Fruit fly (Drosophila melanogaster) whole organism, embryonic: ENCODE results near the gene Dpm2.

Experiments used
- Antp ChIP-seq: fragments of 200-800 bp; sonication (Bioruptor generic); optimal IDR thresholded peaks from 3 replicates; lab custom pipeline; 2016; ENCODE audit warnings: missing biosample characterization, missing genetic modification characterization
- B-H2 ChIP-seq: fragments of 200-800 bp; sonication (Bioruptor generic); optimal IDR thresholded peaks from 2 replicates; lab custom pipeline; 2018; ENCODE audit warnings: missing biosample characterization, mild to moderate bottlenecking, missing genetic modification characterization
- Blimp-1 ChIP-seq: fragments of 200-800 bp; sonication (Bioruptor generic); optimal IDR thresholded peaks from 3 replicates; lab custom pipeline; 2018; ENCODE audit warnings: missing biosample characterization, missing genetic modification characterization, mild to moderate bottlenecking, moderate library complexity, missing genetic modification reagents
- CG10267 ChIP-seq: fragments of 200-800 bp; sonication (Bioruptor generic); optimal IDR thresholded peaks from 2 replicates; lab custom pipeline; 2018; ENCODE audit warnings: missing biosample characterization, mild to moderate bottlenecking, missing genetic modification characterization, moderate library complexity
- CG11504 ChIP-seq: fragments of 200-800 bp; sonication (Bioruptor generic); optimal IDR thresholded peaks from 3 replicates; lab custom pipeline; 2019; ENCODE audit warnings: missing biosample characterization, mild to moderate bottlenecking, missing genetic modification characterization, moderate library complexity
- CG1233 ChIP-seq: fragments of 200-800 bp; sonication (Bioruptor generic); optimal IDR thresholded peaks from 4 replicates; lab custom pipeline; 2018; ENCODE audit warnings: missing biosample characterization, mild to moderate bottlenecking, missing genetic modification characterization
- CG13287 ChIP-seq: fragments of 200-800 bp; sonication (Bioruptor generic); IDR thresholded peaks from 2 replicates; pipeline ENCODE4 v1.3.6; 2022; ENCODE audit warnings: missing biosample characterization, missing genetic modification characterization; ENCODE audit not compliant: partially characterized antibody
- CG13296 ChIP-seq: fragments of 200-800 bp; sonication (Bioruptor generic); optimal IDR thresholded peaks from 3 replicates; lab custom pipeline; 2018; ENCODE audit warnings: missing biosample characterization, mild to moderate bottlenecking, missing genetic modification characterization
- CG13424 ChIP-seq: fragments of 200-800 bp; sonication (Bioruptor generic); optimal IDR thresholded peaks from 2 replicates; lab custom pipeline; 2019; ENCODE audit warnings: missing biosample characterization, mild to moderate bottlenecking, missing genetic modification characterization, moderate library complexity
- CG1529 ChIP-seq: fragments of 200-800 bp; sonication (Bioruptor generic); optimal IDR thresholded peaks from 3 replicates; lab custom pipeline; 2018; ENCODE audit warnings: missing biosample characterization, missing genetic modification characterization
- CG15479 ChIP-seq: fragments of 200-800 bp; sonication (Bioruptor generic); optimal IDR thresholded peaks from 3 replicates; lab custom pipeline; 2019; ENCODE audit warnings: missing biosample characterization, mild to moderate bottlenecking, missing genetic modification characterization, moderate library complexity
- CG15514 ChIP-seq: fragments of 200-800 bp; sonication (Bioruptor generic); optimal IDR thresholded peaks from 3 replicates; lab custom pipeline; 2017; ENCODE audit warnings: missing biosample characterization, missing genetic modification characterization, mild to moderate bottlenecking, moderate library complexity, missing genetic modification reagents
- CG17802 ChIP-seq: fragments of 200-800 bp; sonication (Bioruptor generic); optimal IDR thresholded peaks from 2 replicates; lab custom pipeline; 2018; ENCODE audit warnings: missing biosample characterization, mild to moderate bottlenecking, missing genetic modification characterization, moderate library complexity
- CG18619 ChIP-seq: fragments of 200-800 bp; sonication (Bioruptor generic); optimal IDR thresholded peaks from 3 replicates; lab custom pipeline; 2017; ENCODE audit warnings: missing biosample characterization, mild to moderate bottlenecking, missing genetic modification characterization
- CG31224 ChIP-seq: fragments of 200-800 bp; sonication (Bioruptor generic); IDR thresholded peaks from 2 replicates; pipeline ENCODE4 v1.3.6; 2022; ENCODE audit warnings: missing biosample characterization, missing genetic modification characterization
- CG4617 ChIP-seq: fragments of 200-800 bp; sonication (Bioruptor generic); optimal IDR thresholded peaks from 3 replicates; lab custom pipeline; 2016; ENCODE audit warnings: missing biosample characterization, missing genetic modification characterization, borderline replicate concordance
- CG4854 ChIP-seq: fragments of 200-800 bp; sonication (Bioruptor generic); optimal IDR thresholded peaks from 2 replicates; lab custom pipeline; 2016; ENCODE audit warnings: missing biosample characterization, missing genetic modification characterization, inconsistent platforms
- CG5953 ChIP-seq: fragments of 200-800 bp; sonication (Bioruptor generic); IDR thresholded peaks from 2 replicates; pipeline ENCODE4 v1.3.6; 2022; ENCODE audit warnings: missing biosample characterization, missing genetic modification characterization
- CG8281 ChIP-seq: fragments of 200-800 bp; sonication (Bioruptor generic); optimal IDR thresholded peaks from 2 replicates; lab custom pipeline; 2018; ENCODE audit warnings: missing biosample characterization, mild to moderate bottlenecking, missing genetic modification characterization, moderate library complexity
- CG8478 ChIP-seq: fragments of >200 bp; optimal IDR thresholded peaks from 2 replicates; lab custom pipeline; 2018
- CG9727 ChIP-seq: fragments of 200-800 bp; sonication (Bioruptor generic); optimal IDR thresholded peaks from 3 replicates; lab custom pipeline; 2017; ENCODE audit warnings: missing biosample characterization, mild to moderate bottlenecking, missing genetic modification characterization
- CTCF ChIP-seq: fragments of 200-800 bp; sonication (Bioruptor generic); optimal IDR thresholded peaks from 2 replicates; lab custom pipeline; 2017; ENCODE audit warnings: missing biosample characterization, mild to moderate bottlenecking, missing genetic modification characterization, moderate library complexity
- Deaf1 ChIP-seq: fragments of 200-800 bp; optimal IDR thresholded peaks from 3 replicates; lab custom pipeline; 2019; ENCODE audit warnings: missing biosample characterization, mild to moderate bottlenecking, missing genetic modification characterization, moderate library complexity
- HLH54F ChIP-seq: fragments of 200-800 bp; sonication (Bioruptor generic); optimal IDR thresholded peaks from 3 replicates; lab custom pipeline; 2016; ENCODE audit warnings: missing biosample characterization, missing genetic modification characterization
- HmgD ChIP-seq: fragments of 200-800 bp; sonication (Bioruptor generic); optimal IDR thresholded peaks from 3 replicates; lab custom pipeline; 2016; ENCODE audit warnings: missing biosample characterization, missing genetic modification characterization
- MTF-1 ChIP-seq: fragments of 200-800 bp; sonication (Bioruptor generic); optimal IDR thresholded peaks from 2 replicates; lab custom pipeline; 2018; ENCODE audit warnings: missing biosample characterization, mild to moderate bottlenecking, missing genetic modification characterization, borderline replicate concordance
- Nf-YB ChIP-seq: fragments of 200-800 bp; sonication (Bioruptor generic); optimal IDR thresholded peaks from 3 replicates; lab custom pipeline; 2019; ENCODE audit warnings: missing biosample characterization, mild to moderate bottlenecking, missing genetic modification characterization, moderate library complexity
- Nf-YC ChIP-seq: fragments of 200-800 bp; optimal IDR thresholded peaks from 3 replicates; lab custom pipeline; 2019; ENCODE audit warnings: missing biosample characterization, mild to moderate bottlenecking, missing genetic modification characterization, moderate library complexity
- Six4 ChIP-seq: fragments of 200-800 bp; sonication (Bioruptor generic); optimal IDR thresholded peaks from 2 replicates; lab custom pipeline; 2016; ENCODE audit warnings: missing biosample characterization, missing genetic modification characterization
- Sry-δ ChIP-seq: fragments of 200-800 bp; sonication (Bioruptor generic); optimal IDR thresholded peaks from 2 replicates; lab custom pipeline; 2016; ENCODE audit warnings: missing biosample characterization, missing genetic modification characterization
- caup ChIP-seq: fragments of 200-800 bp; sonication (Bioruptor generic); optimal IDR thresholded peaks from 3 replicates; lab custom pipeline; 2017; ENCODE audit warnings: missing biosample characterization, mild to moderate bottlenecking, missing genetic modification characterization, moderate library complexity; ENCODE audit not compliant: severe bottlenecking
- chm ChIP-seq: fragments of 200-800 bp; sonication (Bioruptor generic); IDR thresholded peaks from 2 replicates; pipeline ENCODE4 v1.3.6; 2022; ENCODE audit warnings: missing biosample characterization, missing genetic modification characterization
- emc ChIP-seq: fragments of 200-800 bp; sonication (Bioruptor generic); optimal IDR thresholded peaks from 2 replicates; lab custom pipeline; 2016; ENCODE audit warnings: missing biosample characterization, missing genetic modification characterization
- eve ChIP-seq, 2 experiments: fragments of >200 bp; optimal IDR thresholded peaks; 2 replicates each; lab custom pipeline; 2017; ENCODE audit warnings: missing biosample characterization in 2 of 2, missing genetic modification characterization in 2 of 2
- exex ChIP-seq: fragments of 200-800 bp; sonication (Bioruptor generic); optimal IDR thresholded peaks from 4 replicates; lab custom pipeline; 2018; ENCODE audit warnings: missing biosample characterization, mild to moderate bottlenecking, missing genetic modification characterization, moderate library complexity
- ind ChIP-seq: fragments of 200-800 bp; sonication (Bioruptor generic); optimal IDR thresholded peaks from 3 replicates; lab custom pipeline; 2016; ENCODE audit warnings: missing biosample characterization, missing genetic modification characterization
- nerfin-2 ChIP-seq: fragments of 200-800 bp; sonication (Bioruptor generic); IDR thresholded peaks from 2 replicates; pipeline ENCODE4 v1.3.6; 2022; ENCODE audit warnings: missing biosample characterization, missing genetic modification characterization; ENCODE audit not compliant: partially characterized antibody
- nom ChIP-seq: fragments of 200-800 bp; sonication (Bioruptor generic); optimal IDR thresholded peaks from 2 replicates; lab custom pipeline; 2017; ENCODE audit warnings: missing biosample characterization, missing genetic modification characterization, mild to moderate bottlenecking, moderate library complexity, missing genetic modification reagents
- pzg ChIP-seq: fragments of 200-800 bp; sonication (Bioruptor generic); optimal IDR thresholded peaks from 3 replicates; lab custom pipeline; 2018; ENCODE audit warnings: missing biosample characterization, mild to moderate bottlenecking, missing genetic modification characterization, moderate library complexity
- row ChIP-seq: fragments of 200-800 bp; sonication (Bioruptor generic); IDR thresholded peaks from 3 replicates; pipeline ENCODE4 v1.3.6; 2022; ENCODE audit warnings: missing biosample characterization, missing genetic modification characterization
- sc ChIP-seq, 3 experiments: fragments of >200 bp in 2 of 3; fragments of 200-800 bp in 1 of 3; sonication (Bioruptor generic) in 1 of 3; optimal IDR thresholded peaks; 2 replicates in 2 of 3; 3 replicates in 1 of 3; lab custom pipeline; 2017; ENCODE audit warnings: mild to moderate bottlenecking in 1 of 3, missing biosample characterization in 1 of 3, missing genetic modification characterization in 1 of 3, missing genetic modification reagents in 1 of 3
- schlank ChIP-seq: fragments of 200-800 bp; sonication (Bioruptor generic); optimal IDR thresholded peaks from 2 replicates; lab custom pipeline; 2018; ENCODE audit warnings: missing biosample characterization, mild to moderate bottlenecking, missing genetic modification characterization
- sens ChIP-seq: fragments of 200-800 bp; sonication (Bioruptor generic); peaks from one replicate; lab custom pipeline; 2016; ENCODE audit warnings: missing biosample characterization, missing genetic modification characterization
- seq ChIP-seq: fragments of 200-800 bp; sonication (Bioruptor generic); IDR thresholded peaks from 2 replicates; pipeline ENCODE4 v1.3.6; 2022; ENCODE audit warnings: missing biosample characterization, missing genetic modification characterization
- stc ChIP-seq: fragments of 200-800 bp; sonication (Bioruptor generic); IDR thresholded peaks from 2 replicates; pipeline ENCODE4 v1.3.6; 2022; ENCODE audit warnings: missing biosample characterization, missing genetic modification characterization
- toy ChIP-seq: fragments of 200-800 bp; sonication (Bioruptor generic); IDR thresholded peaks from 2 replicates; pipeline ENCODE4 v1.3.6; 2022; ENCODE audit warnings: missing biosample characterization, missing genetic modification characterization
- trh ChIP-seq: fragments of 200-800 bp; sonication (Bioruptor generic); optimal IDR thresholded peaks from 2 replicates; lab custom pipeline; 2016; ENCODE audit warnings: missing biosample characterization, missing genetic modification characterization
- vfl ChIP-seq: fragments of 200-800 bp; sonication (Bioruptor generic); optimal IDR thresholded peaks from 2 replicates; lab custom pipeline; 2016; ENCODE audit warnings: missing biosample characterization, missing genetic modification characterization

Gene Dpm2

DNA sequence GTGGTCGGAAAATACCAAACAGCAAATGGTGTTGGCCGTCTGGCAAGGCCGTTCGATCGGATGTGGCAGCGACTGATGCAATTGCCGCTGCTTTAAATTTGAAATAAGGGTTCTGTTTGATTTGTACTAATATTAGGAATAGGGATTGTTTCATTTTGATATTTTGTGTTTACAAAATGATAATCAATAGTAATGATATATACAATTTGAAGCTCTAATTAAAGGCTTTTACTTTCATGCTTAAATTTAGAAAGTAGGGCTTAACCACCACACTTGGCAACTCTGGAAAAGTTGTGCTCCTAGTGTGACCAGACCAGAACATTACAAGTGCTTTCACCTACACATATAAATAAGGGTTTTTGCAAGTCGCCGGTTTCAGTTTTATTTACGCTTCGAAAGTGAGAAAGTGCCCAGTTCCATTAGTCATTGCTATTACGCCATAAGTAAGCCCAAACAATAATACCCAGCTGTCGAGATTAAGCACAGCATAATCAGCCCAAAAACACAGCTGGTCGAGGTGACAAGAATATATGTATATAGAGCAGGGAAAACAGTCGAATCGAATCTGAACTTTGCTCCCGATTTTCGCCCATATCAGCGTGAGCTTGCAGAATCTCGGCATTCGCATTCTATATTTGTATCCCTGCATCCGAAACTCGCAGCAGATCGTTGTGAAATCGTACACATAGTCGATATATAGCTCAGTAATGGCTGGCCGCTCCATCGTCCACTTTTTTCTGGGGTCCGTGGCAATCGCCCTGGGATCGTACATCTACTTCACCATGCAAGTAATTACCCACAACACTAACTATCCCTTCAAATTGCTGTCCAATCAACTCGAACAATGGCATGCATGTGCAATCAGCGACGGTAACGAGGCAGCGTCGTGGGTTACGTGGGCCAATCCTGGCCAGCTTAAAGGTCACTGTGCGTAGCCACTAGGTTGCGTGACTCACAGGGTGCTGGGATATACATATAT lies 6.9 kb downstream of the Dpm2 start, which contains the start of gene Gtpx (continued):
- TF ChIP-seq CG17802 (tag; lab: Kevin White, UChicago): peak; percentile 15
- TF ChIP-seq sc (optimal IDR thresholded peaks at IDR 0.05; lab: Kevin White, UChicago): no peak
- no peak for TF ChIP-seq sc (GFP tag; optimal IDR thresholded peaks at IDR 0.05; lab: Kevin White, UChicago)
- peak; percentile 91 for TF ChIP-seq sens (GFP tag; lab: Kevin White, UChicago)
- TF ChIP-seq eve (GFP tag; optimal IDR thresholded peaks at IDR 0.05; lab: Kevin White, UChicago): no peak
- no peak for TF ChIP-seq CG8281 (tag; lab: Kevin White, UChicago)
- peak; percentile 38; the same call in 1 of the 2 replicates for TF ChIP-seq CG13287 (GFP tag; lab: Robert Waterston, UW)
- TF ChIP-seq Six4 (GFP tag; lab: Kevin White, UChicago): no peak
- TF ChIP-seq vfl: peak; percentile 9
- no peak for TF ChIP-seq CG15479 (GFP tag; lab: Kevin White, UChicago)
- TF ChIP-seq CTCF: no peak
- peak; percentile 26 for TF ChIP-seq Sry-δ (GFP tag; lab: Kevin White, UChicago)
- TF ChIP-seq stc (GFP tag; lab: Robert Waterston, UW): no peak
- TF ChIP-seq CG1529: no peak
- TF ChIP-seq CG18619: peak; percentile 46
- TF ChIP-seq CG4854: no peak
- TF ChIP-seq row (GFP tag; lab: Robert Waterston, UW): peak; percentile 81
- peak; percentile 27 for TF ChIP-seq Antp (GFP tag; lab: Kevin White, UChicago)
- TF ChIP-seq schlank (tag; lab: Kevin White, UChicago): no peak
- TF ChIP-seq seq: no peak
- TF ChIP-seq HmgD (GFP tag; lab: Kevin White, UChicago): peak; percentile 29
- no peak for TF ChIP-seq toy (GFP tag; lab: Robert Waterston, UW)
- TF ChIP-seq Deaf1 (tag; lab: Kevin White, UChicago): no peak
- TF ChIP-seq pzg (GFP tag; lab: Kevin White, UChicago): peak; percentile 83
- peak; percentile 69 for TF ChIP-seq CG13424 (tag; lab: Kevin White, UChicago)
- no peak for TF ChIP-seq caup
- no peak for TF ChIP-seq chm
- no peak for TF ChIP-seq MTF-1 (GFP tag; lab: Kevin White, UChicago)
- TF ChIP-seq CG9727 (GFP tag; lab: Kevin White, UChicago): peak; percentile 26
- peak; percentile 53 for TF ChIP-seq CG10267 (tag; lab: Kevin White, UChicago)
- TF ChIP-seq CG31224 (GFP tag; lab: Robert Waterston, UW): no peak
- TF ChIP-seq CG13296 (GFP tag; lab: Kevin White, UChicago): no peak
- peak; percentile 63 for TF ChIP-seq CG15514 (GFP tag; lab: Kevin White, UChicago)
- TF ChIP-seq CG11504 (tag; lab: Kevin White, UChicago): no peak
- TF ChIP-seq Blimp-1 (GFP tag; lab: Kevin White, UChicago): peak; percentile 37
- peak; percentile 87 for TF ChIP-seq nom (GFP tag; lab: Kevin White, UChicago)
- peak; percentile 53 for TF ChIP-seq Nf-YC (tag; lab: Kevin White, UChicago)
- TF ChIP-seq exex (tag; lab: Kevin White, UChicago): no peak
- TF ChIP-seq CG4617: peak; percentile 10
- peak; percentile 30 for TF ChIP-seq CG8478 (lab: Kevin White, UChicago)
- peak; percentile 19 for TF ChIP-seq ind
- no peak for TF ChIP-seq CG1233 (GFP tag; lab: Kevin White, UChicago)
- TF ChIP-seq CG5953: no peak
- peak; percentile 57 for TF ChIP-seq B-H2
- TF ChIP-seq nerfin-2 (GFP tag; lab: Robert Waterston, UW): no peak
- TF ChIP-seq emc (GFP tag; lab: Kevin White, UChicago): no peak
- TF ChIP-seq Nf-YB: no peak
- peak; percentile 43 for TF ChIP-seq HLH54F (GFP tag; lab: Kevin White, UChicago)
- TF ChIP-seq trh: no peak
